Worm (Caenorhabditis elegans): Measurements from ENCODE around the gene sucg-1.
A peak's percentile ranks its signal among the peaks of the same experiment; 100 is the strongest.

sucg-1 gene

ce11 chrIV:7709701-7710100, 19.0 kb upstream of the sucg-1 start, which contains the start of the genes mrpl-1, emc-6 and mrps-24:
mrpl-1 (minus strand) TSS chrIV:7709701.
emc-6 (minus strand) TSS chrIV:7709736.
mrps-24 (plus strand) TSS chrIV:7710045.
- peak; percentile 40; the same call in 1 of the 2 replicates for TF ChIP-seq attf-3 (GFP tag; conservative IDR thresholded peaks at IDR 0.05)
- TF ChIP-seq dpl-1 (GFP tag; optimal IDR thresholded peaks at IDR 0.05), result peak; percentile 14
- no peak for TF ChIP-seq F52B5.7 (tag; optimal IDR thresholded peaks at IDR 0.05)
- no peak for TF ChIP-seq him-1 (tag; optimal IDR thresholded peaks at IDR 0.05)
- no peak for TF ChIP-seq hlh-12 (tag; optimal IDR thresholded peaks at IDR 0.05)
- TF ChIP-seq ceh-40 (GFP tag; IDR thresholded peaks at IDR 0.05), result no peak
- no peak for TF ChIP-seq B0019.2 (GFP tag; conservative IDR thresholded peaks at IDR 0.05)
- TF ChIP-seq ets-4 (GFP tag; optimal IDR thresholded peaks at IDR 0.05), result no peak
- peak; percentile 20 for TF ChIP-seq lsl-1 (GFP tag; optimal IDR thresholded peaks at IDR 0.05)
- TF ChIP-seq nfya-1 (tag; optimal IDR thresholded peaks at IDR 0.05; ENCODE audit: borderline replicate concordance, insufficient read depth), result no peak
- no peak for TF ChIP-seq tlf-1 (GFP tag; optimal IDR thresholded peaks at IDR 0.05)
- no peak for TF ChIP-seq F57A8.1 (GFP tag; optimal IDR thresholded peaks at IDR 0.05)
- no peak for TF ChIP-seq ceh-58 (GFP tag; IDR thresholded peaks at IDR 0.05)
- peak; percentile 25 for TF ChIP-seq ZK185.1 (tag; optimal IDR thresholded peaks at IDR 0.05; ENCODE audit: poor library complexity, severe bottlenecking)
- no peak for TF ChIP-seq F39B2.1 (GFP tag; IDR thresholded peaks at IDR 0.05)
- TF ChIP-seq lin-35 (GFP tag; optimal IDR thresholded peaks at IDR 0.05), result peak in 1 of 3 experiments; percentile 75
- TF ChIP-seq D2030.7 (GFP tag; IDR thresholded peaks at IDR 0.05), result 0 out of 2 replicates have a peak, but pooled peaks have one; percentile 7
- peak; percentile 74 for TF ChIP-seq F23B12.7 (tag; optimal IDR thresholded peaks at IDR 0.05; ENCODE audit: insufficient read depth)
- no peak for TF ChIP-seq madf-10 (tag; optimal IDR thresholded peaks at IDR 0.05)
- TF ChIP-seq mcd-1 (GFP tag; IDR thresholded peaks at IDR 0.05), result peak; percentile 92
- TF ChIP-seq mel-28 (tag; optimal IDR thresholded peaks at IDR 0.05; ENCODE audit: borderline replicate concordance), result no peak
- TF ChIP-seq attf-5 (GFP tag; optimal IDR thresholded peaks at IDR 0.05), result peak; percentile 73
- TF ChIP-seq lin-40 (tag; optimal IDR thresholded peaks at IDR 0.05), result peak; percentile 16
- TF ChIP-seq lin-54 (GFP tag; optimal IDR thresholded peaks at IDR 0.05), result peak; percentile 24
- TF ChIP-seq F22D6.2 (tag; optimal IDR thresholded peaks at IDR 0.05), result no peak
- peak; percentile 72 for TF ChIP-seq snpc-1.3 (tag; optimal IDR thresholded peaks at IDR 0.05; ENCODE audit: insufficient read depth)
- TF ChIP-seq snpc-4 (GFP tag; optimal IDR thresholded peaks at IDR 0.05), result peak; percentile 56
- TF ChIP-seq snpc-4 (tag; optimal IDR thresholded peaks at IDR 0.05), result peak in 3 of 4 experiments; percentile 30 to 64 (median 48)
- peak; percentile 23 for TF ChIP-seq tbp1 (GFP tag; optimal IDR thresholded peaks at IDR 0.05)
- TF ChIP-seq cebp-1 (GFP tag; IDR thresholded peaks at IDR 0.05), result no peak
- peak; percentile 54 for TF ChIP-seq cebp-1 (tag; optimal IDR thresholded peaks at IDR 0.05)
- TF ChIP-seq F33H1.4 (GFP tag; IDR thresholded peaks at IDR 0.05), result peak; percentile 25
- TF ChIP-seq efl-1 (GFP tag; optimal IDR thresholded peaks at IDR 0.05), result peak; percentile 1

ce11 chrIV:7710824-7711223, 17.9 kb upstream of the sucg-1 start, which contains the start of gene nhr-8:
nhr-8 (plus strand) TSS chrIV:7710983.
- TF ChIP-seq lsl-1 (GFP tag; optimal IDR thresholded peaks at IDR 0.05), result no peak
- peak; percentile 20 for TF ChIP-seq madf-10 (tag; optimal IDR thresholded peaks at IDR 0.05)
- no peak for TF ChIP-seq Y56A3A.18 (GFP tag; IDR thresholded peaks at IDR 0.05)
- no peak for TF ChIP-seq aptf-3 (GFP tag; IDR thresholded peaks at IDR 0.05)
- no peak for TF ChIP-seq attf-3 (GFP tag; conservative IDR thresholded peaks at IDR 0.05)
- peak; percentile 5 for TF ChIP-seq tbp1 (GFP tag; optimal IDR thresholded peaks at IDR 0.05)
- peak; percentile 97 for TF ChIP-seq nhr-80 (tag; optimal IDR thresholded peaks at IDR 0.05)
- TF ChIP-seq F10E7.11 (tag; optimal IDR thresholded peaks at IDR 0.05), result no peak
- no peak for TF ChIP-seq tlf-1 (GFP tag; optimal IDR thresholded peaks at IDR 0.05)
- TF ChIP-seq nfyb-1 (GFP tag; IDR thresholded peaks at IDR 0.05), result peak; percentile 70
- TF ChIP-seq lin-54 (GFP tag; optimal IDR thresholded peaks at IDR 0.05), result peak; percentile 2
- TF ChIP-seq F57C9.4 (tag; optimal IDR thresholded peaks at IDR 0.05), result no peak
- no peak for TF ChIP-seq ztf-26 (tag; optimal IDR thresholded peaks at IDR 0.05)
- no peak for TF ChIP-seq ceh-58 (GFP tag; IDR thresholded peaks at IDR 0.05)
- TF ChIP-seq cebp-1 (GFP tag; IDR thresholded peaks at IDR 0.05), result peak; percentile 74; the same call in 1 of the 2 replicates
- peak; percentile 75 for TF ChIP-seq cebp-1 (tag; optimal IDR thresholded peaks at IDR 0.05)
- no peak for TF ChIP-seq ccch-3 (GFP tag; optimal IDR thresholded peaks at IDR 0.05)
- no peak for TF ChIP-seq fkh-3 (tag; optimal IDR thresholded peaks at IDR 0.05)
- TF ChIP-seq nfya-2 (GFP tag; IDR thresholded peaks at IDR 0.05), result no peak
- TF ChIP-seq F39B2.1 (GFP tag; IDR thresholded peaks at IDR 0.05), result no peak
- TF ChIP-seq ceh-91 (GFP tag; IDR thresholded peaks at IDR 0.05), result no peak
- TF ChIP-seq lir-1 (GFP tag; conservative IDR thresholded peaks at IDR 0.05), result no peak
- TF ChIP-seq dox-1 (GFP tag; IDR thresholded peaks at IDR 0.05), result peak; percentile 52; the same call in 1 of the 2 replicates
- TF ChIP-seq ets-4 (GFP tag; optimal IDR thresholded peaks at IDR 0.05), result peak; percentile 89
- TF ChIP-seq atf-7 (tag; optimal IDR thresholded peaks at IDR 0.05), result peak; percentile 50

Data from whole organism, young adult.